Worm (Caenorhabditis elegans) whole organism, L1 larva: ENCODE data around the gene Y45F10D.16.

Experiments used
- aly-2 ChIP-seq: fragments of 150-350 bp; optimal IDR thresholded peaks from 2 replicates; lab custom pipeline; 2014; ENCODE audit warnings: missing biosample characterization, missing genetic modification characterization
- ama-1 ChIP-seq: fragments of 150-350 bp; optimal IDR thresholded peaks from 2 replicates; lab custom pipeline; 2014
- ceh-8 ChIP-seq: fragments of 200-800 bp; sonication (Bioruptor generic); optimal IDR thresholded peaks from 2 replicates; lab custom pipeline; 2018; ENCODE audit warnings: mild to moderate bottlenecking, missing genetic modification characterization, moderate library complexity, missing compliant biosample characterization
- dpl-1 ChIP-seq, 3 experiments: fragments of 150-350 bp in 2 of 3; sonication (generic microtip) in 1 of 3; optimal IDR thresholded peaks; 2 replicates each; lab custom pipeline; 2014 to 2017; ENCODE audit warnings: missing biosample characterization in 3 of 3, missing genetic modification characterization in 3 of 3, missing genetic modification reagents in 3 of 3
- efl-1 ChIP-seq, 4 experiments: fragments of 150-350 bp; optimal IDR thresholded peaks in 3 of 4; peaks in 1 of 4; 1 replicate in 1 of 4; 2 replicates in 3 of 4; lab custom pipeline; 2014; ENCODE audit warnings: missing biosample characterization in 2 of 4, missing genetic modification characterization in 2 of 4, missing genetic modification reagents in 2 of 4
- efl-3 ChIP-seq: fragments of 200-800 bp; sonication (Bioruptor generic); optimal IDR thresholded peaks from 2 replicates; lab custom pipeline; 2018; ENCODE audit warnings: mild to moderate bottlenecking, missing genetic modification characterization, missing compliant biosample characterization
- elt-2 ChIP-seq: sonication (generic microtip); optimal IDR thresholded peaks from 2 replicates; lab custom pipeline; 2016; ENCODE audit warnings: missing genetic modification characterization, mild to moderate bottlenecking, inconsistent platforms, missing compliant biosample characterization, missing genetic modification reagents
- ets-5 ChIP-seq: fragments of 200-800 bp; sonication (Bioruptor generic); IDR thresholded peaks from 2 replicates; pipeline ENCODE4 v1.3.6; 2022; ENCODE audit warnings: missing genetic modification characterization, missing compliant biosample characterization
- fkh-10 ChIP-seq: sonication (generic microtip); optimal IDR thresholded peaks from 2 replicates; lab custom pipeline; 2017; ENCODE audit warnings: missing biosample characterization, missing genetic modification reagents, missing genetic modification characterization
- grh-1 ChIP-seq: fragments of 200-800 bp; sonication (Bioruptor generic); IDR thresholded peaks from 2 replicates; pipeline ENCODE4 v1.3.6; 2022; ENCODE audit warnings: missing genetic modification reagents, missing genetic modification characterization, missing compliant biosample characterization
- hpl-2 ChIP-seq: fragments of 150-350 bp; optimal IDR thresholded peaks from 2 replicates; lab custom pipeline; 2014; ENCODE audit warnings: missing biosample characterization, missing genetic modification reagents, missing genetic modification characterization
- irx-1 ChIP-seq: sonication (generic microtip); optimal IDR thresholded peaks from 2 replicates; lab custom pipeline; 2016; ENCODE audit warnings: missing genetic modification characterization, missing compliant biosample characterization
- isw-1 ChIP-seq: fragments of 200-800 bp; sonication (Bioruptor generic); IDR thresholded peaks from 2 replicates; pipeline ENCODE4 v1.3.6; 2022; ENCODE audit warnings: missing genetic modification characterization, missing compliant biosample characterization
- lin-39 ChIP-seq: fragments of 150-350 bp; optimal IDR thresholded peaks from 2 replicates; lab custom pipeline; 2014; ENCODE audit warnings: missing biosample characterization, missing genetic modification reagents, missing genetic modification characterization
- mab-9 ChIP-seq: fragments of 200-800 bp; sonication (Bioruptor generic); IDR thresholded peaks from 2 replicates; pipeline ENCODE4 v1.3.6; 2022; ENCODE audit warnings: missing genetic modification reagents, missing genetic modification characterization, missing compliant biosample characterization
- mep-1 ChIP-seq: fragments of 150-350 bp; optimal IDR thresholded peaks from 2 replicates; lab custom pipeline; 2014; ENCODE audit warnings: missing biosample characterization, missing genetic modification characterization
- nhr-12 ChIP-seq: sonication (generic microtip); optimal IDR thresholded peaks from 2 replicates; lab custom pipeline; 2017; ENCODE audit warnings: missing biosample characterization, missing genetic modification characterization
- nhr-237 ChIP-seq: fragments of 150-350 bp; optimal IDR thresholded peaks from 2 replicates; lab custom pipeline; 2014; ENCODE audit warnings: missing biosample characterization, missing genetic modification characterization
- nhr-28 ChIP-seq: fragments of 150-350 bp; optimal IDR thresholded peaks from 2 replicates; lab custom pipeline; 2014; ENCODE audit warnings: missing biosample characterization, missing genetic modification characterization
- nhr-71 ChIP-seq: sonication (generic microtip); optimal IDR thresholded peaks from 2 replicates; lab custom pipeline; 2016; ENCODE audit warnings: mild to moderate bottlenecking, missing genetic modification characterization, moderate library complexity, missing compliant biosample characterization
- nhr-76 ChIP-seq: sonication (generic microtip); optimal IDR thresholded peaks from 2 replicates; lab custom pipeline; 2017; ENCODE audit warnings: missing biosample characterization, missing genetic modification characterization
- pag-3 ChIP-seq: sonication (generic microtip); optimal IDR thresholded peaks from 2 replicates; lab custom pipeline; 2017; ENCODE audit warnings: missing genetic modification characterization, mild to moderate bottlenecking, missing compliant biosample characterization, antibody characterized with exemption, borderline replicate concordance; ENCODE audit not compliant: insufficient read depth
- pqm-1 ChIP-seq: sonication (generic microtip); optimal IDR thresholded peaks from 3 replicates; lab custom pipeline; 2017; ENCODE audit warnings: missing biosample characterization, missing genetic modification characterization
- rnt-1 ChIP-seq: sonication (generic microtip); optimal IDR thresholded peaks from 2 replicates; lab custom pipeline; 2016; ENCODE audit warnings: mild to moderate bottlenecking, missing genetic modification characterization, moderate library complexity, missing compliant biosample characterization
- skn-1 ChIP-seq: fragments of 150-350 bp; optimal IDR thresholded peaks from 2 replicates; lab custom pipeline; 2014; ENCODE audit warnings: missing biosample characterization, missing genetic modification characterization
- sup-37 ChIP-seq: fragments of 200-800 bp; sonication (Bioruptor generic); optimal IDR thresholded peaks from 2 replicates; lab custom pipeline; 2018; ENCODE audit warnings: mild to moderate bottlenecking, missing genetic modification characterization, missing compliant biosample characterization
- swsn-7 ChIP-seq: sonication (generic microtip); optimal IDR thresholded peaks from 2 replicates; lab custom pipeline; 2016; ENCODE audit warnings: missing genetic modification characterization, missing compliant biosample characterization
- tbx-2 ChIP-seq: sonication (generic microtip); optimal IDR thresholded peaks from 2 replicates; lab custom pipeline; 2016; ENCODE audit warnings: missing genetic modification characterization, missing compliant biosample characterization
- unc-130 ChIP-seq: fragments of 150-350 bp; optimal IDR thresholded peaks from 2 replicates; lab custom pipeline; 2017; ENCODE audit warnings: missing biosample characterization, missing genetic modification characterization, inconsistent platforms
- unc-30 ChIP-seq: sonication (generic microtip); optimal IDR thresholded peaks from 2 replicates; lab custom pipeline; 2017; ENCODE audit warnings: missing biosample characterization, missing genetic modification characterization
- unc-62 ChIP-seq: fragments of 150-350 bp; optimal IDR thresholded peaks from 2 replicates; lab custom pipeline; 2014; ENCODE audit warnings: missing biosample characterization, missing genetic modification reagents, missing genetic modification characterization
- unc-86 ChIP-seq: sonication (generic microtip); optimal IDR thresholded peaks from 2 replicates; lab custom pipeline; 2016; ENCODE audit warnings: missing genetic modification characterization, missing compliant biosample characterization
- zip-4 ChIP-seq: fragments of 200-800 bp; sonication (Bioruptor generic); optimal IDR thresholded peaks from 2 replicates; lab custom pipeline; 2018; ENCODE audit warnings: mild to moderate bottlenecking, missing genetic modification characterization, moderate library complexity, missing compliant biosample characterization
- ztf-11 ChIP-seq, 2 experiments: sonication (generic microtip); optimal IDR thresholded peaks; 2 replicates each; lab custom pipeline; 2016 to 2017; ENCODE audit warnings: missing genetic modification characterization in 2 of 2, missing biosample characterization in 1 of 2, missing compliant biosample characterization in 1 of 2

Gene Y45F10D.16

ce11 chrIV:13745409-13745808, 30.8 kb upstream of the Y45F10D.16 start, which contains the start of gene C47A4.5:
C47A4.5 (plus strand) TSS chrIV:13745709.
- TF ChIP-seq skn-1 (tag; lab: Kevin White, UChicago) (no peak), hpl-2 (GFP tag; lab: Kevin White, UChicago) (no peak), efl-1 (optimal IDR thresholded peaks at IDR 0.05; lab: Kevin White, UChicago) (no peak), efl-1 (GFP tag; optimal IDR thresholded peaks at IDR 0.05 in 1 of 2; lab: Kevin White, UChicago) (no peak), efl-3 (GFP tag; lab: Kevin White, UChicago) (no peak), pag-3 (tag; lab: Kevin White, UChicago) (no peak), mab-9 (GFP tag; lab: Robert Waterston, UW) (no peak), lin-39 (tag; lab: Kevin White, UChicago) (no peak), ama-1 (lab: Kevin White, UChicago) (no peak), nhr-76 (tag; lab: Kevin White, UChicago) (no peak), unc-130 (tag; lab: Kevin White, UChicago) (no peak), nhr-71 (tag; lab: Kevin White, UChicago) (no peak), unc-86 (tag; lab: Kevin White, UChicago) (no peak), zip-4 (GFP tag; lab: Kevin White, UChicago) (no peak)

DNA sequence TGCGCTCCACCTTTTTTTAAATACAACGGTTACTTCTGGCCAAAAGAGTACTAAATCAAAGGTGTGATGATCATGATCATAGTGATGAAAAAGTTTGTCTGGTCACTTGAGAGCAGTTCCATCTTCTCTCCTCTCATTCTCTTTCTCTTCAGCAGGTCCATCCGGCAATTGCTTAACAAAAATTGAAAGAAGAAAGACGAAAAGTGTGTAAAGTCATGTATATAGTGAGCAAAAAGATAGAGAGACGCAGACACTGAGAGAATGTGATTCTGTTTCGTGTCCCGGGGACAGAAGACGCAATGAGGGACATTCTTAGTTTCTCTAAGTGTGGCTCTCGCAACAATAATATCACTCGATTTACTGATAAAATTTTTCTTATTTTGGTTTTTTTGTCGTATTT, 27.4 kb upstream of the Y45F10D.16 start:
- TF ChIP-seq rnt-1 (tag; lab: Kevin White, UChicago) (no peak), pag-3 (tag; lab: Kevin White, UChicago) (no peak), ceh-8 (GFP tag; lab: Kevin White, UChicago) (no peak), efl-1 (optimal IDR thresholded peaks at IDR 0.05; lab: Kevin White, UChicago) (peak in 1 of 2 experiments; percentile 9), efl-1 (GFP tag; optimal IDR thresholded peaks at IDR 0.05 in 1 of 2; lab: Kevin White, UChicago) (no peak), sup-37 (GFP tag; lab: Kevin White, UChicago) (no peak), unc-62 (GFP tag; lab: Kevin White, UChicago) (no peak), nhr-28 (no peak), grh-1 (GFP tag; lab: Robert Waterston, UW) (no peak), irx-1 (tag; lab: Kevin White, UChicago) (no peak)

DNA sequence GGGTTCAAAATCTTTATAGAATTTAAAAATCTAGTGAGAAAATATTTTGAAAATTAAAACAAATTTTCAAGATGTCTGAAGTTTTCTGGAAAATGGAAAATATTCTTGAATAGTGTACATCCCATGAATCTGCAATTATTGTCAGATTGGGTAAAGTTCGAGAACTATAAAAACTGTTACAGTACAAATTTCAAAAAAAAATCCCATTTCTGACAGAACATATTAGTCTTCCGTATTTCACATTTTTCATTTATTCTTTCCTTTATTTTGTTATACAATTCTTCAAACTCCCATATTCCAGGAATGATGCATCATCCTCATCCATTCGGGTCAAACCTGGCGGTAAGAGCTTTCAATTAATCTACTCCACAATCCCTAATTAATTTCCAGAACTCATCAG, 26.2 kb upstream of the Y45F10D.16 start, which contains the start of gene sorb-1:
Gene sorb-1 (plus strand): TSS at position 301 of the 400 bp plus-strand sequence.
- TF ChIP-seq isw-1 (GFP tag; lab: Robert Waterston, UW) (no peak), tbx-2 (tag; lab: Kevin White, UChicago) (no peak), unc-86 (tag; lab: Kevin White, UChicago) (no peak), dpl-1 (GFP tag; optimal IDR thresholded peaks at IDR 0.05; lab: Kevin White, UChicago) (no peak), nhr-237 (no peak), irx-1 (tag; lab: Kevin White, UChicago) (no peak), ztf-11 (tag; optimal IDR thresholded peaks at IDR 0.05; lab: Kevin White, UChicago) (no peak), nhr-12 (no peak)

ce11 chrIV:13755619-13756018, 20.6 kb upstream of the Y45F10D.16 start:
- TF ChIP-seq unc-30 (no peak), swsn-7 (tag; lab: Kevin White, UChicago) (no peak), elt-2 (tag; lab: Kevin White, UChicago) (no peak), zip-4 (GFP tag; lab: Kevin White, UChicago) (no peak), pqm-1 (tag; lab: Kevin White, UChicago) (no peak), mep-1 (tag; lab: Kevin White, UChicago) (no peak)

DNA sequence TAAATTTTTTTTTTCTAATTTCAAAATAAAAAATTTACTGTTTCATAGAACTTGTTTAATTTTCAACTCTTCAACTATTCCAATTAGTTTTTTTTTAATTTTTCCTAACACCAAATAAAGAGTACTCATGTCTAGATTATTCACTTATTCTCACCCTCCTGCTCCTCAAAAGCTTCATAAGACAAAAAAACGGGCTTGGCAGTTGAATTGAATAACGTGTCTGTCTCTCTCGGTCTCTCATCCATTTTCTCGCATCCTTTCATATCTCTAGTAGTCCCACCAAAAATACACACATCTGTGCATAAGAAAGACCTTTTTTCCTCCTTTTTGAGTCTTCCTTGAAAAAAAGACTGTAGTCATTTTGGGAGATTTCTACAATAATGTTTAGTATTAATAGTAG, 12.8 kb upstream of the Y45F10D.16 start:
- TF ChIP-seq ets-5 (GFP tag; lab: Robert Waterston, UW): no peak
- no peak for TF ChIP-seq aly-2 (tag; lab: Kevin White, UChicago)
- peak; percentile 6 for TF ChIP-seq fkh-10 (GFP tag; lab: Kevin White, UChicago)
- no peak for TF ChIP-seq nhr-237
- no peak for TF ChIP-seq tbx-2 (tag; lab: Kevin White, UChicago)
- TF ChIP-seq, all 84 proteins: peak for 1
